Fruit fly (Drosophila melanogaster) whole organism, prepupa: ENCODE data around the gene RpL34a.

Experiments used
- CG15336 ChIP-seq: fragments of 200-800 bp; sonication (Bioruptor generic); IDR thresholded peaks from 2 replicates; pipeline ENCODE4 v1.3.6; 2022; ENCODE audit warnings: missing biosample characterization, missing genetic modification characterization
- Hr39 ChIP-seq: fragments of 200-800 bp; sonication (Bioruptor generic); optimal IDR thresholded peaks from 2 replicates; lab custom pipeline; 2016; ENCODE audit warnings: missing biosample characterization, missing genetic modification characterization
- Hr4 ChIP-seq: fragments of 200-800 bp; sonication (Bioruptor generic); optimal IDR thresholded peaks from 3 replicates; lab custom pipeline; 2016; ENCODE audit warnings: missing biosample characterization, missing genetic modification characterization
- Lpt ChIP-seq: fragments of 200-800 bp; sonication (Bioruptor generic); optimal IDR thresholded peaks from 3 replicates; lab custom pipeline; 2016; ENCODE audit warnings: missing biosample characterization, missing genetic modification characterization
- OdsH ChIP-seq: fragments of 200-800 bp; sonication (Bioruptor generic); optimal IDR thresholded peaks from 3 replicates; lab custom pipeline; 2016; ENCODE audit warnings: missing biosample characterization, missing genetic modification characterization
- fkh ChIP-seq: fragments of 200-800 bp; sonication (Bioruptor generic); optimal IDR thresholded peaks from 3 replicates; lab custom pipeline; 2017; ENCODE audit warnings: missing biosample characterization, mild to moderate bottlenecking, missing genetic modification characterization, moderate library complexity
- net ChIP-seq: fragments of 200-800 bp; sonication (Bioruptor generic); optimal IDR thresholded peaks from 3 replicates; lab custom pipeline; 2016; ENCODE audit warnings: missing biosample characterization, missing genetic modification characterization

dm6 chr3R:26075252-26075651 is 16.2 kb upstream of the RpL34a start:
- TF ChIP-seq CG15336 (GFP tag; lab: Robert Waterston, UW) (0 out of 2 replicates have a peak, but pooled peaks have one; percentile 8), fkh (GFP tag; lab: Kevin White, UChicago) (no peak), OdsH (peak; percentile 21), Hr39 (GFP tag; lab: Kevin White, UChicago) (no peak), Hr4 (GFP tag; lab: Kevin White, UChicago) (no peak), Lpt (GFP tag; lab: Kevin White, UChicago) (no peak), net (GFP tag; lab: Kevin White, UChicago) (no peak)
